Worm (Caenorhabditis elegans) whole organism, late embryonic: ENCODE data around the gene F26D2.13.

Experiments
- C08G9.2 ChIP-seq: sonication (generic microtip); optimal IDR thresholded peaks from 2 replicates; lab custom pipeline; 2016; ENCODE audit warnings: mild to moderate bottlenecking, missing genetic modification characterization, moderate library complexity, missing compliant biosample characterization
- C38D4.7 ChIP-seq: fragments of 200-800 bp; sonication (Bioruptor generic); optimal IDR thresholded peaks from 2 replicates; lab custom pipeline; 2018; ENCODE audit warnings: mild to moderate bottlenecking, missing genetic modification characterization, moderate library complexity, missing compliant biosample characterization
- F13H6.1 ChIP-seq: sonication (generic microtip); optimal IDR thresholded peaks from 2 replicates; lab custom pipeline; 2016; ENCODE audit warnings: missing genetic modification characterization, missing compliant biosample characterization
- K09A11.1 ChIP-seq: sonication (generic microtip); optimal IDR thresholded peaks from 2 replicates; lab custom pipeline; 2017; ENCODE audit warnings: antibody characterized with exemption, mild to moderate bottlenecking, missing genetic modification characterization, missing compliant biosample characterization; ENCODE audit not compliant: insufficient read depth
- T23F11.4 ChIP-seq: fragments of 200-800 bp; sonication (Bioruptor generic); optimal IDR thresholded peaks from 2 replicates; lab custom pipeline; 2018; ENCODE audit warnings: mild to moderate bottlenecking, missing genetic modification characterization, missing compliant biosample characterization
- Y22D7AL.16 ChIP-seq: sonication (generic microtip); optimal IDR thresholded peaks from 2 replicates; lab custom pipeline; 2016; ENCODE audit warnings: missing genetic modification characterization, missing compliant biosample characterization
- ahr-1 ChIP-seq: sonication (generic microtip); optimal IDR thresholded peaks from 2 replicates; lab custom pipeline; 2016; ENCODE audit warnings: missing genetic modification characterization, missing compliant biosample characterization
- ama-1 ChIP-seq: fragments of 150-350 bp; optimal IDR thresholded peaks from 2 replicates; lab custom pipeline; 2014
- ceh-19 ChIP-seq: fragments of 200-800 bp; sonication (Bioruptor generic); optimal IDR thresholded peaks from 2 replicates; lab custom pipeline; 2018; ENCODE audit warnings: mild to moderate bottlenecking, missing genetic modification characterization, missing compliant biosample characterization
- ceh-30 ChIP-seq: fragments of 150-350 bp; optimal IDR thresholded peaks from 2 replicates; lab custom pipeline; 2014; ENCODE audit warnings: missing biosample characterization, missing genetic modification characterization
- ceh-31 ChIP-seq: sonication (generic microtip); optimal IDR thresholded peaks from 2 replicates; lab custom pipeline; 2016; ENCODE audit warnings: missing genetic modification characterization, missing compliant biosample characterization
- ceh-34 ChIP-seq: sonication (generic microtip); optimal IDR thresholded peaks from 2 replicates; lab custom pipeline; 2016; ENCODE audit warnings: mild to moderate bottlenecking, missing genetic modification characterization, missing compliant biosample characterization
- ceh-48 ChIP-seq: sonication (generic microtip); optimal IDR thresholded peaks from 2 replicates; lab custom pipeline; 2016; ENCODE audit warnings: missing genetic modification characterization, inconsistent platforms, missing compliant biosample characterization
- ceh-6 ChIP-seq: fragments of 200-800 bp; sonication (Bioruptor generic); optimal IDR thresholded peaks from 2 replicates; lab custom pipeline; 2018; ENCODE audit warnings: mild to moderate bottlenecking, missing genetic modification characterization, missing compliant biosample characterization
- che-1 ChIP-seq: sonication (generic microtip); optimal IDR thresholded peaks from 2 replicates; lab custom pipeline; 2016; ENCODE audit warnings: mild to moderate bottlenecking, missing genetic modification characterization, missing compliant biosample characterization
- dmd-4 ChIP-seq: sonication (generic microtip); optimal IDR thresholded peaks from 2 replicates; lab custom pipeline; 2016; ENCODE audit warnings: borderline replicate concordance, missing genetic modification characterization, missing compliant biosample characterization
- elt-2 ChIP-seq: sonication (generic microtip); optimal IDR thresholded peaks from 2 replicates; lab custom pipeline; 2016; ENCODE audit warnings: missing genetic modification reagents, missing genetic modification characterization, missing compliant biosample characterization
- elt-4 ChIP-seq: sonication (generic microtip); optimal IDR thresholded peaks from 2 replicates; lab custom pipeline; 2016; ENCODE audit warnings: missing genetic modification characterization, missing compliant biosample characterization
- fax-1 ChIP-seq: sonication (generic microtip); optimal IDR thresholded peaks from 2 replicates; lab custom pipeline; 2016; ENCODE audit warnings: missing genotype, missing genetic modification characterization, missing compliant biosample characterization
- gmeb-2 ChIP-seq: sonication (generic microtip); optimal IDR thresholded peaks from 2 replicates; lab custom pipeline; 2016; ENCODE audit warnings: missing genetic modification characterization, inconsistent platforms, missing compliant biosample characterization
- hlh-13 ChIP-seq: fragments of 200-800 bp; sonication (Bioruptor generic); optimal IDR thresholded peaks from 2 replicates; lab custom pipeline; 2018; ENCODE audit warnings: mild to moderate bottlenecking, missing genetic modification characterization, missing compliant biosample characterization
- hlh-8 ChIP-seq: sonication (generic microtip); optimal IDR thresholded peaks from 2 replicates; lab custom pipeline; 2016; ENCODE audit warnings: missing genotype, missing genetic modification characterization, missing compliant biosample characterization
- madf-2 ChIP-seq: sonication (generic microtip); optimal IDR thresholded peaks from 2 replicates; lab custom pipeline; 2017; ENCODE audit warnings: missing genetic modification characterization, missing compliant biosample characterization
- mec-3 ChIP-seq: sonication (generic microtip); optimal IDR thresholded peaks from 2 replicates; lab custom pipeline; 2016; ENCODE audit warnings: borderline replicate concordance, missing genetic modification characterization, missing compliant biosample characterization
- nhr-232 ChIP-seq: sonication (generic microtip); optimal IDR thresholded peaks from 2 replicates; lab custom pipeline; 2016; ENCODE audit warnings: missing genetic modification characterization, missing compliant biosample characterization
- npax-4 ChIP-seq: sonication (generic microtip); optimal IDR thresholded peaks from 2 replicates; lab custom pipeline; 2016; ENCODE audit warnings: missing genetic modification characterization, missing compliant biosample characterization
- pat-9 ChIP-seq: fragments of 200-800 bp; sonication (Bioruptor generic); optimal IDR thresholded peaks from 2 replicates; lab custom pipeline; 2018; ENCODE audit warnings: mild to moderate bottlenecking, missing genetic modification characterization, moderate library complexity, missing compliant biosample characterization
- pax-1 ChIP-seq: fragments of 150-350 bp; optimal IDR thresholded peaks from 2 replicates; lab custom pipeline; 2014; ENCODE audit warnings: missing biosample characterization, missing genetic modification characterization
- pha-2 ChIP-seq: sonication (generic microtip); optimal IDR thresholded peaks from 2 replicates; lab custom pipeline; 2017; ENCODE audit warnings: mild to moderate bottlenecking, missing genetic modification characterization, missing compliant biosample characterization
- pha-4 ChIP-seq: fragments of 150-350 bp; optimal IDR thresholded peaks from 2 replicates; lab custom pipeline; 2018; ENCODE audit warnings: missing biosample characterization, missing genetic modification reagents, missing genetic modification characterization
- pqm-1 ChIP-seq: sonication (generic microtip); optimal IDR thresholded peaks from 2 replicates; lab custom pipeline; 2016; ENCODE audit warnings: missing genetic modification characterization, missing compliant biosample characterization
- pros-1 ChIP-seq: fragments of 150-350 bp; optimal IDR thresholded peaks from 2 replicates; lab custom pipeline; 2014; ENCODE audit warnings: missing biosample characterization, missing genetic modification reagents, missing genetic modification characterization
- sdc-2 ChIP-seq: sonication (generic microtip); optimal IDR thresholded peaks from 2 replicates; lab custom pipeline; 2016; ENCODE audit warnings: missing genotype, missing genetic modification characterization, missing compliant biosample characterization
- sox-2 ChIP-seq: fragments of 200-800 bp; sonication (Bioruptor generic); IDR thresholded peaks from 2 replicates; pipeline ENCODE4 v1.3.6; 2022; ENCODE audit warnings: missing genetic modification reagents, missing genetic modification characterization, missing compliant biosample characterization
- syd-9 ChIP-seq: sonication (generic microtip); optimal IDR thresholded peaks from 2 replicates; lab custom pipeline; 2016; ENCODE audit warnings: mild to moderate bottlenecking, missing genetic modification characterization, moderate library complexity, missing compliant biosample characterization
- ttx-3 ChIP-seq: sonication (generic microtip); optimal IDR thresholded peaks from 2 replicates; lab custom pipeline; 2016; ENCODE audit warnings: missing genetic modification reagents, missing genetic modification characterization, missing compliant biosample characterization
- unc-3 ChIP-seq, 2 experiments: fragments of 200-800 bp in 1 of 2; sonication (Bioruptor generic) in 1 of 2; sonication (generic microtip) in 1 of 2; conservative IDR thresholded peaks in 1 of 2; optimal IDR thresholded peaks in 1 of 2; 2 replicates each; pipeline versions ENCODE4 v1.3.6 to Lab custom; 2016 to 2022; ENCODE audit warnings: missing compliant biosample characterization in 2 of 2, missing genetic modification characterization in 2 of 2, missing genetic modification reagents in 1 of 2
- unc-42 ChIP-seq: sonication (generic microtip); optimal IDR thresholded peaks from 2 replicates; lab custom pipeline; 2016; ENCODE audit warnings: missing genotype, missing genetic modification characterization, missing compliant biosample characterization
- unc-55 ChIP-seq: sonication (generic microtip); optimal IDR thresholded peaks from 2 replicates; lab custom pipeline; 2017; ENCODE audit warnings: missing biosample characterization, missing genetic modification reagents, missing genetic modification characterization

F26D2.13 gene

DNA sequence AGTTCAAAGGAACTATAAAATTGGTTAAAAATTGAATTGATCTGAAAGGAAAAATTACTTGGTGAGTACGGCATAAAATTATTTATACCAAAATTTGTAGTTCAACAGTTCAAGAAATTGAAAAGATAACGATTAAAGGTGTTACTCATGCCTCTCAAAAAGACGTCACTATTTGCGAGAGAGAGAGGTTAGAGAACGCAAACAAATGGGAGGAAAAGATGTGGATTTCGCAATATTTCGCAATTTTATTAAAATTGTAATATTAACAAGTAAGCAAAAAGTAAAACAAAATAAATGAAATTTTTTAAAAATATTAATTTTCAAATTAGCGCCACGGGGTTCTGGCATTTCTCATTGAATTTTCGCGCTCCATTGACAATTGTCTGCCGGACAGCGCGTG lies 40.3 kb downstream of the F26D2.13 start, which contains the start of gene F13A7.11:
Gene F13A7.11 (minus strand): TSS at position 174 of the 400 bp plus-strand sequence.
- TF ChIP-seq ttx-3 (tag; lab: Kevin White, UChicago) (no peak), syd-9 (tag; lab: Kevin White, UChicago) (no peak), unc-42 (tag; lab: Kevin White, UChicago) (no peak), elt-2 (peak; percentile 4), ceh-30 (tag; lab: Kevin White, UChicago) (no peak)
- TF ChIP-seq, all 69 proteins: peak for 1

DNA sequence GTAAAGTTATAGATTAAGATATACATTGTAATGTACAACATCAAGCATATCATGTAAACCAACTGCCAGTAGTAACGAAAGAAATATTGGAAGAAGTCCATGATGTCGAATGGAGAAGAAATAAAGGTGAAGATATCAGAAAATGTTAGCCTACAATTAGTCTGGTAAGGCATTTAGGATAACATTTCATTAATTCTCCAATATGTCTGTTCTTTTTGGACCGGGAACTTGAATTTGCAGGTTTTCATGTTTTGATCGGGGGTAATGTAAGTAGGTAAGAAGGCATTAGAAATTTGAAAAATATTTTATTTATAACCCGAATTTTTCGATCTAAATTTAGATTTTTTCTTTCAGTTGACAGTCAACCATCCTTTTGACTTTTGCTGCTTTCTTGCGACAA lies 41.7 kb downstream of the F26D2.13 start, which contains the start of gene srd-63:
Gene srd-63 (minus strand): TSS at position 101 of the 400 bp plus-strand sequence.
- no peak for TF ChIP-seq gmeb-2
- no peak for TF ChIP-seq unc-55 (GFP tag; lab: Kevin White, UChicago)
- TF ChIP-seq pat-9 (tag; lab: Kevin White, UChicago): no peak
- TF ChIP-seq fax-1 (tag; lab: Kevin White, UChicago): no peak
- TF ChIP-seq hlh-8: no peak
- TF ChIP-seq ceh-34 (tag; lab: Kevin White, UChicago): no peak
- no peak for TF ChIP-seq ahr-1
- TF ChIP-seq C38D4.7 (GFP tag; lab: Kevin White, UChicago): no peak
- no peak for TF ChIP-seq F13H6.1 (tag; lab: Kevin White, UChicago)
- TF ChIP-seq sdc-2 (tag; lab: Kevin White, UChicago): no peak
- no peak for TF ChIP-seq pax-1 (tag; lab: Kevin White, UChicago)
- no peak for TF ChIP-seq nhr-232 (tag; lab: Kevin White, UChicago)
- no peak for TF ChIP-seq ceh-48 (tag; lab: Kevin White, UChicago)

DNA sequence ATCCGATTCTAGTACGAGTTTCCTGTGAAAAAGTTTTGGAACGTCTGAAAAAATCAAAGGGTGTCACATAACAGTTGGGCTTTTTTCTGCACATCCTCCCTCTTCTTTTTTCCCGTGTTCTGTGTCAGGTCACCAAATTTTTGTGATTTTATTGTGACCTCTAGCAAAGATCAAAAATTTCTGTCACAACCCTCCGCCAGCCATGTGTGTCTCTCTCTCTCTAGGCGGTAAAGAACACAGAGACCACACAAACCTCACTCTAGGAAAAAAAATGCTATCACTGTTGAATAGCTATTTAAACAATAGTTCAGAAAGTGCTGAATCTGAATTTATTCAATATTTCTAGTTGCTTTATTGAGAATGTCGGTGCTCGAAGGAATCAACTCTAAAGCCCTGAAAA lies 44.8 kb downstream of the F26D2.13 start, which contains the start of gene gst-44:
Gene gst-44 (plus strand): TSS at position 237 of the 400 bp plus-strand sequence.
- TF ChIP-seq pha-2 (tag; lab: Kevin White, UChicago): no peak
- TF ChIP-seq ama-1 (lab: Kevin White, UChicago): no peak
- no peak for TF ChIP-seq ceh-31
- TF ChIP-seq che-1 (tag; lab: Kevin White, UChicago): no peak
- TF ChIP-seq ceh-19 (GFP tag; lab: Kevin White, UChicago): no peak
- TF ChIP-seq dmd-4 (tag; lab: Kevin White, UChicago): no peak
- TF ChIP-seq Y22D7AL.16: no peak
- TF ChIP-seq pha-4 (tag; lab: Kevin White, UChicago): no peak
- no peak for TF ChIP-seq mec-3 (tag; lab: Kevin White, UChicago)
- no peak for TF ChIP-seq unc-42 (tag; lab: Kevin White, UChicago)
- TF ChIP-seq pros-1: no peak
- TF ChIP-seq elt-2: no peak
- TF ChIP-seq ceh-30 (tag; lab: Kevin White, UChicago): no peak
- no peak for TF ChIP-seq npax-4 (tag; lab: Kevin White, UChicago)
- no peak for TF ChIP-seq C08G9.2 (tag; lab: Kevin White, UChicago)
- no peak for TF ChIP-seq ceh-6 (GFP tag; lab: Kevin White, UChicago)
- TF ChIP-seq elt-4 (tag; lab: Kevin White, UChicago): no peak
- TF ChIP-seq, all 69 proteins: peak for 0

DNA sequence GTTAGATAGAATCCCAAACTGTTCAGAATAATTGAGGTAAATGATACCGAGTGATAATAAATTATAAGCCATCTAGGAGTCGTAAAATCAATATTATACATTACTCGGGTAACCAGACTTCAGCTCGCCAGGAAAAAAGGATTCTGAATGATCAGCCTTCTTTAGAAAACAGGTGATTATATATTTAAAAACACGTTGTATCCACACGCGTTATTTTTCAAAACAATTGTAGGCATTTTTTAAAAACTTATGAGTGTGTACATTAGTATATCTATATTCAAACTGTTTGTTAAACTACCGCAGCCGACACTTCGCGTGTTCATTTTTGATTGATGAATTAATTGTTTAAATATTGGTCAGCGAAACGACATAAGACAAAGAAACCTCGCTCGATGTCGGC lies 47.1 kb downstream of the F26D2.13 start, which contains the start of gene sri-65:
Gene sri-65 (minus strand): TSS at position 101 of the 400 bp plus-strand sequence.
- TF ChIP-seq unc-42 (tag; lab: Kevin White, UChicago): no peak
- TF ChIP-seq K09A11.1 (tag; lab: Kevin White, UChicago): no peak
- TF ChIP-seq T23F11.4 (GFP tag; lab: Kevin White, UChicago): no peak
- no peak for TF ChIP-seq sox-2 (GFP tag; lab: Robert Waterston, UW)
- TF ChIP-seq ttx-3 (tag; lab: Kevin White, UChicago): no peak
- TF ChIP-seq che-1 (tag; lab: Kevin White, UChicago): no peak
- TF ChIP-seq elt-4 (tag; lab: Kevin White, UChicago): no peak
- TF ChIP-seq C38D4.7 (GFP tag; lab: Kevin White, UChicago): no peak
- TF ChIP-seq madf-2: no peak
- TF ChIP-seq pqm-1 (tag; lab: Kevin White, UChicago): no peak
- no peak for TF ChIP-seq hlh-13 (GFP tag; lab: Kevin White, UChicago)
- TF ChIP-seq unc-3 (GFP tag; conservative IDR thresholded peaks at IDR 0.05; lab: Robert Waterston, UW): no peak
- no peak for TF ChIP-seq unc-3 (tag; optimal IDR thresholded peaks at IDR 0.05; lab: Kevin White, UChicago)
- no peak for TF ChIP-seq npax-4 (tag; lab: Kevin White, UChicago)
- TF ChIP-seq, all 69 proteins: peak for 0
